Worm (Caenorhabditis elegans) whole organism, late embryonic: ENCODE data around the gene T27A8.2.

Experiments used
- C08G9.2 ChIP-seq: sonication (generic microtip); optimal IDR thresholded peaks from 2 replicates; lab custom pipeline; 2016; ENCODE audit warnings: mild to moderate bottlenecking, missing genetic modification characterization, moderate library complexity, missing compliant biosample characterization
- C38D4.7 ChIP-seq: fragments of 200-800 bp; sonication (Bioruptor generic); optimal IDR thresholded peaks from 2 replicates; lab custom pipeline; 2018; ENCODE audit warnings: mild to moderate bottlenecking, missing genetic modification characterization, moderate library complexity, missing compliant biosample characterization
- K02D7.2 ChIP-seq: sonication (generic microtip); optimal IDR thresholded peaks from 2 replicates; lab custom pipeline; 2017; ENCODE audit warnings: mild to moderate bottlenecking, missing genetic modification characterization, missing compliant biosample characterization
- T23F11.4 ChIP-seq: fragments of 200-800 bp; sonication (Bioruptor generic); optimal IDR thresholded peaks from 2 replicates; lab custom pipeline; 2018; ENCODE audit warnings: mild to moderate bottlenecking, missing genetic modification characterization, missing compliant biosample characterization
- Y22D7AL.16 ChIP-seq: sonication (generic microtip); optimal IDR thresholded peaks from 2 replicates; lab custom pipeline; 2016; ENCODE audit warnings: missing genetic modification characterization, missing compliant biosample characterization
- ahr-1 ChIP-seq: sonication (generic microtip); optimal IDR thresholded peaks from 2 replicates; lab custom pipeline; 2016; ENCODE audit warnings: missing genetic modification characterization, missing compliant biosample characterization
- ama-1 ChIP-seq: fragments of 150-350 bp; optimal IDR thresholded peaks from 2 replicates; lab custom pipeline; 2014
- ceh-14 ChIP-seq: sonication (generic microtip); optimal IDR thresholded peaks from 2 replicates; lab custom pipeline; 2016; ENCODE audit warnings: missing genotype, missing genetic modification characterization, missing compliant biosample characterization
- ceh-18 ChIP-seq: sonication (generic microtip); optimal IDR thresholded peaks from 2 replicates; lab custom pipeline; 2016; ENCODE audit warnings: missing genetic modification characterization, missing compliant biosample characterization
- ceh-30 ChIP-seq: fragments of 150-350 bp; optimal IDR thresholded peaks from 2 replicates; lab custom pipeline; 2014; ENCODE audit warnings: missing biosample characterization, missing genetic modification characterization
- ceh-31 ChIP-seq: sonication (generic microtip); optimal IDR thresholded peaks from 2 replicates; lab custom pipeline; 2016; ENCODE audit warnings: missing genetic modification characterization, missing compliant biosample characterization
- ceh-34 ChIP-seq: sonication (generic microtip); optimal IDR thresholded peaks from 2 replicates; lab custom pipeline; 2016; ENCODE audit warnings: mild to moderate bottlenecking, missing genetic modification characterization, missing compliant biosample characterization
- ceh-48 ChIP-seq: sonication (generic microtip); optimal IDR thresholded peaks from 2 replicates; lab custom pipeline; 2016; ENCODE audit warnings: missing genetic modification characterization, inconsistent platforms, missing compliant biosample characterization
- che-1 ChIP-seq: sonication (generic microtip); optimal IDR thresholded peaks from 2 replicates; lab custom pipeline; 2016; ENCODE audit warnings: mild to moderate bottlenecking, missing genetic modification characterization, missing compliant biosample characterization
- dve-1 ChIP-seq: sonication (generic microtip); optimal IDR thresholded peaks from 2 replicates; lab custom pipeline; 2017; ENCODE audit warnings: antibody characterized with exemption, mild to moderate bottlenecking, missing genetic modification characterization, missing compliant biosample characterization
- elt-2 ChIP-seq: sonication (generic microtip); optimal IDR thresholded peaks from 2 replicates; lab custom pipeline; 2016; ENCODE audit warnings: missing genetic modification reagents, missing genetic modification characterization, missing compliant biosample characterization
- elt-4 ChIP-seq: sonication (generic microtip); optimal IDR thresholded peaks from 2 replicates; lab custom pipeline; 2016; ENCODE audit warnings: missing genetic modification characterization, missing compliant biosample characterization
- eyg-1 ChIP-seq: sonication (generic microtip); optimal IDR thresholded peaks from 2 replicates; lab custom pipeline; 2016; ENCODE audit warnings: missing genotype, missing genetic modification characterization, missing compliant biosample characterization
- fax-1 ChIP-seq: sonication (generic microtip); optimal IDR thresholded peaks from 2 replicates; lab custom pipeline; 2016; ENCODE audit warnings: missing genotype, missing genetic modification characterization, missing compliant biosample characterization
- fkh-10 ChIP-seq: fragments of 150-350 bp; optimal IDR thresholded peaks from 2 replicates; lab custom pipeline; 2014; ENCODE audit warnings: missing biosample characterization, missing genetic modification reagents, missing genetic modification characterization
- hlh-6 ChIP-seq: sonication (generic microtip); optimal IDR thresholded peaks from 2 replicates; lab custom pipeline; 2016; ENCODE audit warnings: missing genotype, missing genetic modification characterization, missing compliant biosample characterization
- hlh-8 ChIP-seq: sonication (generic microtip); optimal IDR thresholded peaks from 2 replicates; lab custom pipeline; 2016; ENCODE audit warnings: missing genotype, missing genetic modification characterization, missing compliant biosample characterization
- lin-11 ChIP-seq: fragments of 200-800 bp; sonication (Bioruptor generic); optimal IDR thresholded peaks from 2 replicates; lab custom pipeline; 2018; ENCODE audit warnings: mild to moderate bottlenecking, missing genetic modification characterization, missing compliant biosample characterization
- nhr-232 ChIP-seq: sonication (generic microtip); optimal IDR thresholded peaks from 2 replicates; lab custom pipeline; 2016; ENCODE audit warnings: missing genetic modification characterization, missing compliant biosample characterization
- npax-4 ChIP-seq: sonication (generic microtip); optimal IDR thresholded peaks from 2 replicates; lab custom pipeline; 2016; ENCODE audit warnings: missing genetic modification characterization, missing compliant biosample characterization
- odd-2 ChIP-seq: sonication (generic microtip); optimal IDR thresholded peaks from 2 replicates; lab custom pipeline; 2017; ENCODE audit warnings: antibody characterized with exemption, mild to moderate bottlenecking, missing genetic modification characterization, missing compliant biosample characterization
- pag-3 ChIP-seq: sonication (generic microtip); optimal IDR thresholded peaks from 2 replicates; lab custom pipeline; 2016; ENCODE audit warnings: missing compliant biosample characterization, missing genetic modification characterization, borderline replicate concordance
- pat-9 ChIP-seq: fragments of 200-800 bp; sonication (Bioruptor generic); optimal IDR thresholded peaks from 2 replicates; lab custom pipeline; 2018; ENCODE audit warnings: mild to moderate bottlenecking, missing genetic modification characterization, moderate library complexity, missing compliant biosample characterization
- pha-2 ChIP-seq: sonication (generic microtip); optimal IDR thresholded peaks from 2 replicates; lab custom pipeline; 2017; ENCODE audit warnings: mild to moderate bottlenecking, missing genetic modification characterization, missing compliant biosample characterization
- pha-4 ChIP-seq: fragments of 150-350 bp; optimal IDR thresholded peaks from 2 replicates; lab custom pipeline; 2018; ENCODE audit warnings: missing biosample characterization, missing genetic modification reagents, missing genetic modification characterization
- pqm-1 ChIP-seq: sonication (generic microtip); optimal IDR thresholded peaks from 2 replicates; lab custom pipeline; 2016; ENCODE audit warnings: missing genetic modification characterization, missing compliant biosample characterization
- pros-1 ChIP-seq: fragments of 150-350 bp; optimal IDR thresholded peaks from 2 replicates; lab custom pipeline; 2014; ENCODE audit warnings: missing biosample characterization, missing genetic modification reagents, missing genetic modification characterization
- sdc-2 ChIP-seq: sonication (generic microtip); optimal IDR thresholded peaks from 2 replicates; lab custom pipeline; 2016; ENCODE audit warnings: missing genotype, missing genetic modification characterization, missing compliant biosample characterization
- sox-4 ChIP-seq: sonication (generic microtip); optimal IDR thresholded peaks from 2 replicates; lab custom pipeline; 2017; ENCODE audit warnings: mild to moderate bottlenecking, missing genetic modification characterization, inconsistent platforms, missing compliant biosample characterization
- syd-9 ChIP-seq: sonication (generic microtip); optimal IDR thresholded peaks from 2 replicates; lab custom pipeline; 2016; ENCODE audit warnings: mild to moderate bottlenecking, missing genetic modification characterization, moderate library complexity, missing compliant biosample characterization
- tbx-2 ChIP-seq: sonication (generic microtip); optimal IDR thresholded peaks from 2 replicates; lab custom pipeline; 2016; ENCODE audit warnings: missing genetic modification characterization, missing compliant biosample characterization
- tbx-7 ChIP-seq: sonication (generic microtip); optimal IDR thresholded peaks from 2 replicates; lab custom pipeline; 2016; ENCODE audit warnings: missing genotype, missing genetic modification characterization, missing compliant biosample characterization
- ttx-3 ChIP-seq: sonication (generic microtip); optimal IDR thresholded peaks from 2 replicates; lab custom pipeline; 2016; ENCODE audit warnings: missing genetic modification reagents, missing genetic modification characterization, missing compliant biosample characterization
- unc-3 ChIP-seq, 2 experiments: fragments of 200-800 bp in 1 of 2; sonication (Bioruptor generic) in 1 of 2; sonication (generic microtip) in 1 of 2; conservative IDR thresholded peaks in 1 of 2; optimal IDR thresholded peaks in 1 of 2; 2 replicates each; pipeline versions ENCODE4 v1.3.6 to Lab custom; 2016 to 2022; ENCODE audit warnings: missing compliant biosample characterization in 2 of 2, missing genetic modification characterization in 2 of 2, missing genetic modification reagents in 1 of 2
- unc-42 ChIP-seq: sonication (generic microtip); optimal IDR thresholded peaks from 2 replicates; lab custom pipeline; 2016; ENCODE audit warnings: missing genotype, missing genetic modification characterization, missing compliant biosample characterization
- unc-86 ChIP-seq: sonication (generic microtip); optimal IDR thresholded peaks from 2 replicates; lab custom pipeline; 2016; ENCODE audit warnings: missing genetic modification characterization, missing compliant biosample characterization
- ztf-16 ChIP-seq: sonication (generic microtip); optimal IDR thresholded peaks from 2 replicates; lab custom pipeline; 2017; ENCODE audit warnings: missing genetic modification characterization, missing compliant biosample characterization

Gene T27A8.2

ce11 chrX:16046379-16046778 is 12.4 kb downstream of the T27A8.2 start:
- no peak for TF ChIP-seq dve-1 (tag; lab: Kevin White, UChicago)
- no peak for TF ChIP-seq ahr-1
- no peak for TF ChIP-seq T23F11.4
- TF ChIP-seq fax-1 (tag; lab: Kevin White, UChicago), result no peak
- no peak for TF ChIP-seq syd-9 (tag; lab: Kevin White, UChicago)
- no peak for TF ChIP-seq unc-3 (GFP tag; conservative IDR thresholded peaks at IDR 0.05; lab: Robert Waterston, UW)
- TF ChIP-seq unc-3 (tag; optimal IDR thresholded peaks at IDR 0.05; lab: Kevin White, UChicago), result no peak
- no peak for TF ChIP-seq ceh-48 (tag; lab: Kevin White, UChicago)
- no peak for TF ChIP-seq ama-1 (lab: Kevin White, UChicago)
- no peak for TF ChIP-seq sox-4 (tag; lab: Kevin White, UChicago)
- no peak for TF ChIP-seq eyg-1 (tag; lab: Kevin White, UChicago)
- TF ChIP-seq pha-2 (tag; lab: Kevin White, UChicago), result no peak
- no peak for TF ChIP-seq C08G9.2 (tag; lab: Kevin White, UChicago)
- TF ChIP-seq fkh-10 (GFP tag; lab: Kevin White, UChicago), result no peak
- no peak for TF ChIP-seq hlh-6 (tag; lab: Kevin White, UChicago)
- TF ChIP-seq elt-2 (tag; lab: Kevin White, UChicago), result no peak
- TF ChIP-seq odd-2 (tag; lab: Kevin White, UChicago), result no peak
- TF ChIP-seq tbx-2 (tag; lab: Kevin White, UChicago), result no peak
- no peak for TF ChIP-seq pat-9 (tag; lab: Kevin White, UChicago)
- TF ChIP-seq unc-86 (tag; lab: Kevin White, UChicago), result no peak

- TF ChIP-seq unc-42 (tag; lab: Kevin White, UChicago) (peak; percentile 24), npax-4 (tag; lab: Kevin White, UChicago) (no peak)
Measured at ce11 chrX:16044325-16044724, 14.4 kb downstream of the T27A8.2 start.

ce11 chrX:16042480-16042879 is 16.3 kb downstream of the T27A8.2 start:
- TF ChIP-seq tbx-7 (tag; lab: Kevin White, UChicago) (no peak), pat-9 (tag; lab: Kevin White, UChicago) (no peak), unc-42 (tag; lab: Kevin White, UChicago) (no peak), pag-3 (no peak), hlh-6 (tag; lab: Kevin White, UChicago) (no peak), nhr-232 (tag; lab: Kevin White, UChicago) (no peak), ahr-1 (no peak), hlh-8 (no peak), Y22D7AL.16 (no peak), dve-1 (tag; lab: Kevin White, UChicago) (no peak), pros-1 (no peak), K02D7.2 (tag; lab: Kevin White, UChicago) (no peak), fax-1 (tag; lab: Kevin White, UChicago) (no peak), elt-4 (no peak), sox-4 (tag; lab: Kevin White, UChicago) (no peak)
- TF ChIP-seq, all 69 proteins: peak for 0

ce11 chrX:16041808-16042207 is 16.9 kb downstream of the T27A8.2 start:
- TF ChIP-seq elt-4, result no peak
- no peak for TF ChIP-seq sox-4 (tag; lab: Kevin White, UChicago)
- no peak for TF ChIP-seq nhr-232 (tag; lab: Kevin White, UChicago)
- TF ChIP-seq fax-1 (tag; lab: Kevin White, UChicago), result no peak
- TF ChIP-seq ceh-48 (tag; lab: Kevin White, UChicago), result no peak
- TF ChIP-seq pqm-1 (tag; lab: Kevin White, UChicago), result no peak
- TF ChIP-seq ztf-16 (tag; lab: Kevin White, UChicago), result no peak
- peak; percentile 6 for TF ChIP-seq elt-2 (tag; lab: Kevin White, UChicago)
- TF ChIP-seq, all 69 proteins: peak for 1

ce11 chrX:16040207-16040716 is 18.5 kb downstream of the T27A8.2 start, which contains the start of gene B0395.3:
Gene B0395.3 (minus strand): TSS chrX:16040257.
- no peak for TF ChIP-seq T23F11.4
- no peak for TF ChIP-seq ceh-34 (tag; lab: Kevin White, UChicago)
- no peak for TF ChIP-seq pros-1
- TF ChIP-seq pha-2 (tag; lab: Kevin White, UChicago), result no peak
- no peak for TF ChIP-seq C38D4.7 (GFP tag; lab: Kevin White, UChicago)
- TF ChIP-seq sox-4 (tag; lab: Kevin White, UChicago), result peak; percentile 2
- TF ChIP-seq ceh-30 (tag; lab: Kevin White, UChicago), result no peak
- TF ChIP-seq nhr-232 (tag; lab: Kevin White, UChicago), result no peak
- TF ChIP-seq pqm-1 (tag; lab: Kevin White, UChicago), result no peak
- TF ChIP-seq syd-9 (tag; lab: Kevin White, UChicago), result no peak
- no peak for TF ChIP-seq ceh-18
- TF ChIP-seq ttx-3, result no peak
- TF ChIP-seq sdc-2, result peak; percentile 53
- no peak for TF ChIP-seq eyg-1 (tag; lab: Kevin White, UChicago)
- TF ChIP-seq ceh-14, result peak; percentile 6
- TF ChIP-seq lin-11 (tag; lab: Kevin White, UChicago), result peak; percentile 24
- no peak for TF ChIP-seq hlh-6 (tag; lab: Kevin White, UChicago)
- TF ChIP-seq che-1 (tag; lab: Kevin White, UChicago), result peak; percentile 50
- TF ChIP-seq unc-42 (tag; lab: Kevin White, UChicago), result peak; percentile 78
- no peak for TF ChIP-seq pha-4
- TF ChIP-seq tbx-2 (tag; lab: Kevin White, UChicago), result peak; percentile 32
- TF ChIP-seq ceh-31, result peak; percentile 49
